Worm (Caenorhabditis elegans): Measurements from ENCODE around the gene K11D12.12.

ce11 chrV:5088311-5088710 is 36.2 kb downstream of the K11D12.12 start:
- TF ChIP-seq ets-4 (GFP tag; optimal IDR thresholded peaks at IDR 0.05) (no peak), ama-1 (optimal IDR thresholded peaks at IDR 0.05) (no peak), ama-1 (GFP tag; optimal IDR thresholded peaks at IDR 0.05) (no peak), B0019.2 (GFP tag; conservative IDR thresholded peaks at IDR 0.05) (no peak), K12H6.12 (tag; optimal IDR thresholded peaks at IDR 0.05) (no peak), madf-10 (tag; optimal IDR thresholded peaks at IDR 0.05) (no peak), D2030.7 (GFP tag; IDR thresholded peaks at IDR 0.05) (no peak), him-1 (tag; optimal IDR thresholded peaks at IDR 0.05) (no peak), snpc-4 (GFP tag; optimal IDR thresholded peaks at IDR 0.05) (no peak), snpc-4 (tag; optimal IDR thresholded peaks at IDR 0.05) (no peak)

All from whole organism, young adult.